Worm (Caenorhabditis elegans) whole organism, midembryonic: ENCODE measurements around the gene F55C12.4.

ENCODE experiments used
- T22C8.4 ChIP-seq: fragments of 200-800 bp; sonication (Bioruptor generic); IDR thresholded peaks from 2 replicates; pipeline ENCODE4 v1.3.6; 2022; ENCODE audit warnings: missing genetic modification characterization, missing compliant biosample characterization
- cog-1 ChIP-seq: sonication (generic microtip); optimal IDR thresholded peaks from 2 replicates; lab custom pipeline; 2016; ENCODE audit warnings: missing genetic modification characterization, missing compliant biosample characterization
- flt-1 ChIP-seq: fragments of 200-800 bp; sonication (Bioruptor generic); IDR thresholded peaks from 2 replicates; pipeline ENCODE4 v1.3.6; 2022; ENCODE audit warnings: missing genetic modification characterization, missing compliant biosample characterization
- klf-2 ChIP-seq: fragments of 200-800 bp; sonication (Bioruptor generic); conservative IDR thresholded peaks from 2 replicates; pipeline ENCODE4 v1.3.6; 2022; ENCODE audit warnings: missing genetic modification reagents, missing genetic modification characterization, missing compliant biosample characterization
- med-1 ChIP-seq: sonication (generic microtip); optimal IDR thresholded peaks from 2 replicates; lab custom pipeline; 2017; ENCODE audit warnings: missing genetic modification characterization, mild to moderate bottlenecking, missing compliant biosample characterization, antibody characterized with exemption, missing genetic modification reagents; ENCODE audit not compliant: insufficient read depth
- ref-1 ChIP-seq: fragments of 200-800 bp; sonication (Bioruptor generic); conservative IDR thresholded peaks from 2 replicates; pipeline ENCODE4 v1.3.6; 2022; ENCODE audit warnings: missing genetic modification reagents, missing genetic modification characterization, missing compliant biosample characterization
- tab-1 ChIP-seq: fragments of 200-800 bp; sonication (Bioruptor generic); IDR thresholded peaks from 2 replicates; pipeline ENCODE4 v1.3.6; 2022; ENCODE audit warnings: missing genetic modification characterization, missing compliant biosample characterization
- ztf-23 ChIP-seq: fragments of 200-800 bp; sonication (Bioruptor generic); IDR thresholded peaks from 2 replicates; pipeline ENCODE4 v1.3.6; 2022; ENCODE audit warnings: missing genetic modification reagents, missing genetic modification characterization, missing compliant biosample characterization
- ztf-29 ChIP-seq: fragments of 200-800 bp; sonication (Bioruptor generic); IDR thresholded peaks from 2 replicates; pipeline ENCODE4 v1.3.6; 2022; ENCODE audit warnings: missing genetic modification reagents, missing genetic modification characterization, missing compliant biosample characterization

ce11 chrII:5863893-5864292, 5.7 kb upstream of the F55C12.4 start, which contains the start of gene tag-234:
- TF ChIP-seq ref-1 (GFP tag; lab: Robert Waterston, UW) (no peak), ztf-29 (no peak), flt-1 (GFP tag; lab: Robert Waterston, UW) (no peak), tab-1 (GFP tag; lab: Robert Waterston, UW) (no peak), ztf-23 (GFP tag; lab: Robert Waterston, UW) (no peak), T22C8.4 (GFP tag; lab: Robert Waterston, UW) (no peak), med-1 (GFP tag; lab: Kevin White, UChicago) (no peak), cog-1 (tag; lab: Kevin White, UChicago) (no peak), klf-2 (GFP tag; lab: Robert Waterston, UW) (no peak)
